Fruit fly (Drosophila melanogaster): ENCODE measurements around the gene yata.

The yata gene

DNA sequence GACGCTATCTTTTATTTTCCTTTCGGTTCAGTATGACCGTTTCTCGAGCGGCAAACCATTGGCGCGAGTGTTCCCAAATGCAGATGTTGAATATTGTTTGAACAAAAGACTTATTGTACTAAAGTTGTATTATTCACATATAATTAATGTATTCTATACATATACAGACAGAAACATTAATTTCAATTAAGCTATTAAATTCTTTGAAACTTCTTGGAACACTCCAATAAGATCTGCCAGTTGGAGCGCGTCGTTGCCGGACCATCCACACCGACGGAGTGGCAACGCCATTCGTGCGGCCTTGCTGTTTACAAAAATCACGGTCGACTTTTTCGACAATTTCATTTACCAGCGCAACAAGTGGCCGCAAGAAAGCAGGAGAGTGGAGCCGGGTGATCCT is 4.0 kb upstream of the yata start, which contains the start of the genes Wdr24 and IntS11 (continued):
- no peak for TF ChIP-seq CG4707 (GFP tag; optimal IDR thresholded peaks at IDR 0.05)
- TF ChIP-seq z (GFP tag; IDR thresholded peaks at IDR 0.05) = no peak
- TF ChIP-seq repo (GFP tag; optimal IDR thresholded peaks at IDR 0.05) = no peak
- peak; percentile 10 for TF ChIP-seq CG33557 (GFP tag; optimal IDR thresholded peaks at IDR 0.05)
- no peak for TF ChIP-seq Vsx1 (GFP tag; optimal IDR thresholded peaks at IDR 0.05)
- TF ChIP-seq CG32772 (GFP tag; IDR thresholded peaks at IDR 0.05) = peak; percentile 97
- peak; percentile 12 for TF ChIP-seq luna (GFP tag; optimal IDR thresholded peaks at IDR 0.05)
- TF ChIP-seq B-H2 (GFP tag; optimal IDR thresholded peaks at IDR 0.05) = peak; percentile 74
- peak; percentile 14; the same call in 1 of the 2 replicates for TF ChIP-seq aop (GFP tag; IDR thresholded peaks at IDR 0.05)
- TF ChIP-seq Rx (GFP tag; IDR thresholded peaks at IDR 0.05) = peak; percentile 87
- TF ChIP-seq cwo (GFP tag; optimal IDR thresholded peaks at IDR 0.05) = peak; percentile 62
- peak; percentile 83; the same call in 2 of the 3 replicates for TF ChIP-seq CG14050 (GFP tag; IDR thresholded peaks at IDR 0.05)
- TF ChIP-seq nom (GFP tag; optimal IDR thresholded peaks at IDR 0.05) = peak; percentile 79
- TF ChIP-seq Blimp-1 (GFP tag; optimal IDR thresholded peaks at IDR 0.05) = no peak
- TF ChIP-seq otp (GFP tag; IDR thresholded peaks at IDR 0.05) = peak; percentile 65; the same call in 1 of the 3 replicates
- TF ChIP-seq CHES-1-like (GFP tag; optimal IDR thresholded peaks at IDR 0.05) = peak; percentile 72
- TF ChIP-seq dysf (GFP tag; IDR thresholded peaks at IDR 0.05) = peak; percentile 96
- TF ChIP-seq sisA (GFP tag; IDR thresholded peaks at IDR 0.05) = peak; percentile 93
- TF ChIP-seq toy (GFP tag; IDR thresholded peaks at IDR 0.05) = peak; percentile 85
- no peak for TF ChIP-seq Tbp (GFP tag; optimal IDR thresholded peaks at IDR 0.05)
- peak; percentile 93 for TF ChIP-seq CG9817 (tag; optimal IDR thresholded peaks at IDR 0.05)
- TF ChIP-seq Hr51 (GFP tag; optimal IDR thresholded peaks at IDR 0.05) = peak in 1 of 2 experiments; percentile 61
- peak; percentile 34 for TF ChIP-seq CG31388 (GFP tag; optimal IDR thresholded peaks at IDR 0.05)
- TF ChIP-seq abd-A (tag; optimal IDR thresholded peaks at IDR 0.05) = no peak
- peak; percentile 49 for TF ChIP-seq CG30431 (GFP tag; optimal IDR thresholded peaks at IDR 0.05)
- TF ChIP-seq h (optimal IDR thresholded peaks at IDR 0.05) = no peak
- TF ChIP-seq HmgD (GFP tag; optimal IDR thresholded peaks at IDR 0.05) = peak; percentile 32
- TF ChIP-seq CG11504 (tag; optimal IDR thresholded peaks at IDR 0.05) = no peak
- TF ChIP-seq Ravus (GFP tag; IDR thresholded peaks at IDR 0.05) = peak; percentile 68
- TF ChIP-seq Asciz (GFP tag; optimal IDR thresholded peaks at IDR 0.05) = no peak
- TF ChIP-seq shn (GFP tag; optimal IDR thresholded peaks at IDR 0.05) = peak; percentile 77
- TF ChIP-seq CG11723 (GFP tag; optimal IDR thresholded peaks at IDR 0.05) = no peak
- TF ChIP-seq CG4360 (GFP tag; IDR thresholded peaks at IDR 0.05) = 0 out of 2 replicates have a peak, but pooled peaks have one; percentile 32
- peak; percentile 90 for TF ChIP-seq ken (GFP tag; IDR thresholded peaks at IDR 0.05)
- peak; percentile 70 for TF ChIP-seq Oli (tag; optimal IDR thresholded peaks at IDR 0.05)
- TF ChIP-seq CkIIα-i1 (GFP tag; IDR thresholded peaks at IDR 0.05) = no peak
- peak; percentile 43 for TF ChIP-seq dmrt11E (tag; optimal IDR thresholded peaks at IDR 0.05)
- TF ChIP-seq HLH3B (GFP tag; IDR thresholded peaks at IDR 0.05) = peak; percentile 90
- peak; percentile 73 for TF ChIP-seq Fer1 (GFP tag; optimal IDR thresholded peaks at IDR 0.05)
- TF ChIP-seq zfh1 (GFP tag; IDR thresholded peaks at IDR 0.05) = peak; percentile 81
- no peak for TF ChIP-seq Six4 (GFP tag; optimal IDR thresholded peaks at IDR 0.05)
- peak; percentile 82 for TF ChIP-seq Hmr (GFP tag; optimal IDR thresholded peaks at IDR 0.05)
- peak; percentile 96 for TF ChIP-seq sob (GFP tag; IDR thresholded peaks at IDR 0.05)
- TF ChIP-seq hbn (GFP tag; IDR thresholded peaks at IDR 0.05; ENCODE audit: partially characterized antibody) = no peak
- peak; percentile 9 for TF ChIP-seq kah (GFP tag; optimal IDR thresholded peaks at IDR 0.05)
- peak; percentile 83 for TF ChIP-seq lbe (GFP tag; optimal IDR thresholded peaks at IDR 0.05)
- TF ChIP-seq amos (GFP tag; IDR thresholded peaks at IDR 0.05; ENCODE audit: partially characterized antibody) = no peak
- TF ChIP-seq lilli (GFP tag; optimal IDR thresholded peaks at IDR 0.05) = peak; percentile 93
- no peak for TF ChIP-seq CG3407 (GFP tag; optimal IDR thresholded peaks at IDR 0.05)
- TF ChIP-seq Mad (GFP tag; optimal IDR thresholded peaks at IDR 0.05) = peak; percentile 64
- TF ChIP-seq tap (tag; optimal IDR thresholded peaks at IDR 0.05) = no peak

Measured in whole organism, embryonic.